Worm (Caenorhabditis elegans) whole organism, early embryonic: ENCODE results near the gene dnj-10.
A peak's percentile ranks its signal among the peaks of the same experiment; 100 is the strongest.

Experiments
- B0310.2 ChIP-seq: sonication (generic microtip); optimal IDR thresholded peaks from 2 replicates; lab custom pipeline; 2016; ENCODE audit warnings: mild to moderate bottlenecking, missing genetic modification characterization, missing compliant biosample characterization
- ama-1 ChIP-seq: fragments of 150-350 bp; optimal IDR thresholded peaks from 2 replicates; lab custom pipeline; 2014
- flt-1 ChIP-seq: fragments of 200-800 bp; sonication (Bioruptor generic); IDR thresholded peaks from 2 replicates; pipeline ENCODE4 v1.3.6; 2022; ENCODE audit warnings: missing genetic modification characterization, missing compliant biosample characterization
- hmbx-1 ChIP-seq: sonication (generic microtip); optimal IDR thresholded peaks from 2 replicates; lab custom pipeline; 2016; ENCODE audit warnings: mild to moderate bottlenecking, missing genetic modification characterization, missing compliant biosample characterization
- hmg-4 ChIP-seq: fragments of 200-800 bp; sonication (Bioruptor generic); optimal IDR thresholded peaks from 2 replicates; lab custom pipeline; 2018; ENCODE audit warnings: mild to moderate bottlenecking, missing genetic modification characterization, missing compliant biosample characterization
- pes-1 ChIP-seq: fragments of 200-800 bp; sonication (Bioruptor generic); IDR thresholded peaks from 2 replicates; pipeline ENCODE4 v1.3.6; 2022; ENCODE audit warnings: missing genetic modification reagents, missing genetic modification characterization, missing compliant biosample characterization
- tbx-37 ChIP-seq: fragments of 200-800 bp; sonication (Bioruptor generic); conservative IDR thresholded peaks from 2 replicates; pipeline ENCODE4 v1.3.6; 2022; ENCODE audit warnings: missing genetic modification reagents, missing genetic modification characterization, missing compliant biosample characterization

- TF ChIP-seq ama-1 (lab: Kevin White, UChicago) (peak; percentile 79), tbx-37 (GFP tag; lab: Robert Waterston, UW) (peak; percentile 98), B0310.2 (tag; lab: Kevin White, UChicago) (peak; percentile 96), hmbx-1 (tag; lab: Kevin White, UChicago) (peak; percentile 82), pes-1 (peak; percentile 98), hmg-4 (GFP tag; lab: Kevin White, UChicago) (peak; percentile 98), flt-1 (peak; percentile 99)
Measured at ce11 chrIII:8678371-8678770, 47.4 kb downstream of the dnj-10 start.
